Fruit fly (Drosophila melanogaster) whole organism, embryonic: Measurements from ENCODE around the gene CG32369.

Source experiments
- CG2712 ChIP-seq: fragments of 200-800 bp; optimal IDR thresholded peaks from 3 replicates; lab custom pipeline; 2019; ENCODE audit warnings: missing biosample characterization, mild to moderate bottlenecking, missing genetic modification characterization, moderate library complexity
- CG8359 ChIP-seq: fragments of 200-800 bp; sonication (Bioruptor generic); optimal IDR thresholded peaks from 2 replicates; lab custom pipeline; 2017; ENCODE audit warnings: missing biosample characterization, mild to moderate bottlenecking, missing genetic modification characterization, borderline replicate concordance
- Dbx ChIP-seq: fragments of 200-800 bp; sonication (Bioruptor generic); IDR thresholded peaks from 3 replicates; pipeline ENCODE4 v1.3.6; 2022; ENCODE audit warnings: missing biosample characterization, missing genetic modification characterization
- cad ChIP-seq: fragments of >200 bp; optimal IDR thresholded peaks from 2 replicates; lab custom pipeline; 2017; ENCODE audit warnings: missing biosample characterization, missing genetic modification characterization
- chinmo ChIP-seq: fragments of 200-800 bp; sonication (Bioruptor generic); IDR thresholded peaks from 4 replicates; pipeline ENCODE4 v1.3.6; 2022; ENCODE audit warnings: missing biosample characterization, missing genetic modification characterization; ENCODE audit not compliant: partially characterized antibody
- sqz ChIP-seq: fragments of 200-800 bp; sonication (Bioruptor generic); optimal IDR thresholded peaks from 3 replicates; lab custom pipeline; 2018; ENCODE audit warnings: missing biosample characterization, mild to moderate bottlenecking, missing genetic modification characterization
- vvl ChIP-seq: fragments of 200-800 bp; sonication (Bioruptor generic); IDR thresholded peaks from 2 replicates; pipeline ENCODE4 v1.3.6; 2022; ENCODE audit warnings: missing biosample characterization, missing genetic modification characterization

Gene CG32369

DNA sequence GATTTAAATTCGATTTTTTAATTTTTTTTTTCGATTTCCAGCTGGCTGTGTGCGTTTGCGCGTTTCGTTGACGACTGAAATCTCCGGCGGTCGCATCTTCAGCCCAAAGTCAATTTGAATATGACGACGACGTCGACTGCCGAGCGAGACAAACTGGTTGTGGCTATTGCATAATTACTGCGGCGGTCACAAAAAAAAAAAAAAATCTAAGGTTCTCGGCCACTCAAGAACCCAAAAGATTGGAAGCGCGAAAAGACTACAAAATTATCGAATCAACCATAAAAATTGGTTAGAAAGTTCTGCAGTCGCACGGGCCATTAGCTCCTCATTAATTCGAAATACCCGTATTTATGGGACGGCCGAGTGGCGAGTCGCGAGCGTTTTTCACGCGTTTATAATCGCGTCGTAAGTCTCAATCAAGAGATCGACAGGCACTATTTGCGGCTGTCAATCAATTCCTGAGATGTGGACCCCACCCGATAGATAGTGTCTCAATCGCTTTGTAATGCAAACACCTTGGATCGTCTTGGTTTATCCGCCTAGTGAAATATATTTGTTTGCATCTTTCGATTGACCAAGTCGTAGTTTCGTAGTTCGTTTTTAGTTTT, 77.4 kb downstream of the CG32369 start, which contains the start of gene CG8492:
Gene CG8492, minus strand, starts transcription at position 51 of the 608 bp plus-strand sequence.
- TF ChIP-seq cad (GFP tag; lab: Kevin White, UChicago) (no peak), Dbx (GFP tag; lab: Robert Waterston, UW) (no peak), CG2712 (no peak), vvl (GFP tag; lab: Robert Waterston, UW) (peak; percentile 53; the same call in 1 of the 2 replicates), CG8359 (GFP tag; lab: Kevin White, UChicago) (peak; percentile 98), chinmo (GFP tag; lab: Robert Waterston, UW) (peak; percentile 63; the same call in 2 of the 4 replicates), sqz (GFP tag; lab: Kevin White, UChicago) (peak; percentile 43)
